Worm (Caenorhabditis elegans) whole organism, young adult: Measurements from ENCODE around the gene C23H3.2.

ENCODE experiments used
- ZK185.1 ChIP-seq: sonication (generic microtip); optimal IDR thresholded peaks from 2 replicates; lab custom pipeline; 2016; ENCODE audit warnings: mild to moderate bottlenecking, missing genetic modification characterization, missing compliant biosample characterization; ENCODE audit not compliant: poor library complexity, severe bottlenecking
- lin-40 ChIP-seq: sonication (generic microtip); optimal IDR thresholded peaks from 2 replicates; lab custom pipeline; 2016; ENCODE audit warnings: missing genetic modification characterization, mild to moderate bottlenecking, missing compliant biosample characterization, missing genotype, missing genetic modification reagents
- lin-54 ChIP-seq: fragments of 200-800 bp; sonication (Bioruptor generic); optimal IDR thresholded peaks from 2 replicates; lab custom pipeline; 2018; ENCODE audit warnings: mild to moderate bottlenecking, missing genetic modification characterization, missing compliant biosample characterization
- pbrm-1 ChIP-seq: fragments of 200-800 bp; sonication (Bioruptor generic); IDR thresholded peaks from 2 replicates; pipeline ENCODE4 v1.3.6; 2022; ENCODE audit warnings: missing genetic modification reagents, missing genetic modification characterization, missing compliant biosample characterization
- pha-4 ChIP-seq: fragments of 150-350 bp; sonication (generic microtip); optimal IDR thresholded peaks from 2 replicates; lab custom pipeline; 2014; ENCODE audit warnings: missing biosample characterization, missing genetic modification reagents, missing genetic modification characterization
- tbx-9 ChIP-seq: sonication (generic microtip); optimal IDR thresholded peaks from 2 replicates; lab custom pipeline; 2016; ENCODE audit warnings: borderline replicate concordance, missing genetic modification characterization, inconsistent platforms, missing compliant biosample characterization
- unc-62 ChIP-seq: fragments of 150-350 bp; optimal IDR thresholded peaks from 2 replicates; lab custom pipeline; 2014; ENCODE audit warnings: missing biosample characterization, missing genetic modification reagents, missing genetic modification characterization

ce11 chrII:61013-61412, at the start of gene C23H3.2:
- TF ChIP-seq tbx-9 (tag; lab: Kevin White, UChicago) (no peak), ZK185.1 (tag; lab: Kevin White, UChicago) (no peak), pha-4 (tag; lab: Kevin White, UChicago) (no peak), pbrm-1 (GFP tag; lab: Robert Waterston, UW) (no peak), lin-40 (no peak), unc-62 (GFP tag; lab: Kevin White, UChicago) (no peak), lin-54 (no peak)
